Worm (Caenorhabditis elegans): ENCODE results near the gene T08G5.2.

Gene T08G5.2

ce11 chrV:14008353-14008859 is 17.7 kb downstream of the T08G5.2 start:
- TF ChIP-seq ama-1 (optimal IDR thresholded peaks at IDR 0.05) (peak; percentile 35), pes-1 (GFP tag; IDR thresholded peaks at IDR 0.05) (no peak)

ce11 chrV:14006819-14007218 is 19.3 kb downstream of the T08G5.2 start:
- TF ChIP-seq hmg-4 (GFP tag; optimal IDR thresholded peaks at IDR 0.05): no peak
- no peak for TF ChIP-seq ets-7 (tag; optimal IDR thresholded peaks at IDR 0.05)
- no peak for TF ChIP-seq tbx-37 (GFP tag; conservative IDR thresholded peaks at IDR 0.05)
- TF ChIP-seq scrt-1 (GFP tag; IDR thresholded peaks at IDR 0.05): no peak
- no peak for TF ChIP-seq aly-1 (tag; optimal IDR thresholded peaks at IDR 0.05)
- TF ChIP-seq ceh-13 (GFP tag; optimal IDR thresholded peaks at IDR 0.05): no peak

- TF ChIP-seq aly-1 (tag; optimal IDR thresholded peaks at IDR 0.05) (no peak), tbx-11 (GFP tag; IDR thresholded peaks at IDR 0.05) (peak; percentile 29; the same call in 1 of the 2 replicates)
Measured at ce11 chrV:14005812-14006211, 20.3 kb downstream of the T08G5.2 start, which contains the start of gene ric-7. Gene ric-7, minus strand, starts transcription at chrV:14005912.

ce11 chrV:14004342-14004741 is 21.8 kb downstream of the T08G5.2 start:
- TF ChIP-seq ets-7 (tag; optimal IDR thresholded peaks at IDR 0.05) (no peak), scrt-1 (GFP tag; IDR thresholded peaks at IDR 0.05) (no peak), ceh-36 (tag; optimal IDR thresholded peaks at IDR 0.05) (no peak), pes-1 (GFP tag; IDR thresholded peaks at IDR 0.05) (no peak), aly-1 (tag; optimal IDR thresholded peaks at IDR 0.05) (no peak), tra-4 (tag; optimal IDR thresholded peaks at IDR 0.05) (no peak), ceh-13 (GFP tag; optimal IDR thresholded peaks at IDR 0.05) (no peak), tbx-11 (GFP tag; IDR thresholded peaks at IDR 0.05) (no peak), hnd-1 (tag; optimal IDR thresholded peaks at IDR 0.05) (no peak), hmbx-1 (tag; optimal IDR thresholded peaks at IDR 0.05) (no peak), ama-1 (optimal IDR thresholded peaks at IDR 0.05) (no peak)

ce11 chrV:14003587-14004156 is 22.4 kb downstream of the T08G5.2 start:
- TF ChIP-seq tra-4 (tag; optimal IDR thresholded peaks at IDR 0.05): no peak
- no peak for TF ChIP-seq ceh-36 (tag; optimal IDR thresholded peaks at IDR 0.05)
- no peak for TF ChIP-seq pes-1 (GFP tag; IDR thresholded peaks at IDR 0.05)

ce11 chrV:14002402-14002801 is 23.7 kb downstream of the T08G5.2 start:
- TF ChIP-seq tbx-11 (GFP tag; IDR thresholded peaks at IDR 0.05): no peak
- no peak for TF ChIP-seq B0310.2 (tag; optimal IDR thresholded peaks at IDR 0.05)

- no peak for TF ChIP-seq hnd-1 (tag; optimal IDR thresholded peaks at IDR 0.05)
- no peak for TF ChIP-seq ceh-13 (GFP tag; optimal IDR thresholded peaks at IDR 0.05)
- no peak for TF ChIP-seq scrt-1 (GFP tag; IDR thresholded peaks at IDR 0.05)
- no peak for TF ChIP-seq F13C5.2 (tag; optimal IDR thresholded peaks at IDR 0.05)
- TF ChIP-seq tbx-37 (GFP tag; conservative IDR thresholded peaks at IDR 0.05): no peak
- no peak for TF ChIP-seq ama-1 (optimal IDR thresholded peaks at IDR 0.05)
- TF ChIP-seq hmg-4 (GFP tag; optimal IDR thresholded peaks at IDR 0.05): no peak
- TF ChIP-seq ceh-36 (tag; optimal IDR thresholded peaks at IDR 0.05): no peak
Measured at ce11 chrV:14001929-14002328, 24.2 kb downstream of the T08G5.2 start.

ce11 chrV:13993478-13993877 is 32.6 kb downstream of the T08G5.2 start:
- TF ChIP-seq tra-4 (tag; optimal IDR thresholded peaks at IDR 0.05) (no peak), ceh-13 (GFP tag; optimal IDR thresholded peaks at IDR 0.05) (no peak), ceh-36 (tag; optimal IDR thresholded peaks at IDR 0.05) (no peak), hmg-4 (GFP tag; optimal IDR thresholded peaks at IDR 0.05) (no peak), F13C5.2 (tag; optimal IDR thresholded peaks at IDR 0.05) (no peak), tbx-11 (GFP tag; IDR thresholded peaks at IDR 0.05) (no peak), B0310.2 (tag; optimal IDR thresholded peaks at IDR 0.05) (no peak)

- TF ChIP-seq ceh-13 (GFP tag; optimal IDR thresholded peaks at IDR 0.05) (no peak), F13C5.2 (tag; optimal IDR thresholded peaks at IDR 0.05) (no peak), tbx-37 (GFP tag; conservative IDR thresholded peaks at IDR 0.05) (no peak), scrt-1 (GFP tag; IDR thresholded peaks at IDR 0.05) (no peak), B0310.2 (tag; optimal IDR thresholded peaks at IDR 0.05) (no peak), hmg-4 (GFP tag; optimal IDR thresholded peaks at IDR 0.05) (no peak), ceh-36 (tag; optimal IDR thresholded peaks at IDR 0.05) (no peak), hmbx-1 (tag; optimal IDR thresholded peaks at IDR 0.05) (no peak), ets-7 (tag; optimal IDR thresholded peaks at IDR 0.05) (no peak), tra-4 (tag; optimal IDR thresholded peaks at IDR 0.05) (no peak), hnd-1 (tag; optimal IDR thresholded peaks at IDR 0.05) (no peak), pes-1 (GFP tag; IDR thresholded peaks at IDR 0.05) (no peak)
Measured at ce11 chrV:13992485-13992884, 33.6 kb downstream of the T08G5.2 start, which contains the start of gene droe-4. Gene droe-4, plus strand, starts transcription at chrV:13992656.

- TF ChIP-seq ceh-36 (tag; optimal IDR thresholded peaks at IDR 0.05) (no peak), ceh-13 (GFP tag; optimal IDR thresholded peaks at IDR 0.05) (no peak), scrt-1 (GFP tag; IDR thresholded peaks at IDR 0.05) (no peak), aly-1 (tag; optimal IDR thresholded peaks at IDR 0.05) (no peak), sea-1 (GFP tag; conservative IDR thresholded peaks at IDR 0.05) (no peak), hmbx-1 (tag; optimal IDR thresholded peaks at IDR 0.05) (no peak), B0310.2 (tag; optimal IDR thresholded peaks at IDR 0.05) (no peak), flt-1 (GFP tag; IDR thresholded peaks at IDR 0.05) (no peak), hnd-1 (tag; optimal IDR thresholded peaks at IDR 0.05) (no peak), ama-1 (optimal IDR thresholded peaks at IDR 0.05) (no peak), ets-7 (tag; optimal IDR thresholded peaks at IDR 0.05) (no peak), hmg-4 (GFP tag; optimal IDR thresholded peaks at IDR 0.05) (no peak), tra-4 (tag; optimal IDR thresholded peaks at IDR 0.05) (no peak), tbx-37 (GFP tag; conservative IDR thresholded peaks at IDR 0.05) (no peak), F13C5.2 (tag; optimal IDR thresholded peaks at IDR 0.05) (no peak), pes-1 (GFP tag; IDR thresholded peaks at IDR 0.05) (no peak), tbx-11 (GFP tag; IDR thresholded peaks at IDR 0.05) (no peak)
Measured at ce11 chrV:13986823-13987222, 39.3 kb downstream of the T08G5.2 start.

Data from whole organism, early embryonic.